Worm (Caenorhabditis elegans) whole organism, L1 larva: ENCODE data around the gene Y45F10D.7.

Experiments used
- C34B4.2 ChIP-seq: sonication (generic microtip); optimal IDR thresholded peaks from 2 replicates; lab custom pipeline; 2017; ENCODE audit warnings: mild to moderate bottlenecking, missing genetic modification characterization, missing compliant biosample characterization
- F16B12.6 ChIP-seq: fragments of 150-350 bp; optimal IDR thresholded peaks from 2 replicates; lab custom pipeline; 2014; ENCODE audit warnings: missing biosample characterization, missing genetic modification characterization
- alr-1 ChIP-seq: fragments of 200-800 bp; sonication (Bioruptor generic); optimal IDR thresholded peaks from 2 replicates; lab custom pipeline; 2018; ENCODE audit warnings: borderline replicate concordance, mild to moderate bottlenecking, missing genetic modification characterization, missing compliant biosample characterization
- aly-2 ChIP-seq: fragments of 150-350 bp; optimal IDR thresholded peaks from 2 replicates; lab custom pipeline; 2014; ENCODE audit warnings: missing biosample characterization, missing genetic modification characterization
- ama-1 ChIP-seq: fragments of 150-350 bp; optimal IDR thresholded peaks from 2 replicates; lab custom pipeline; 2014
- blmp-1 ChIP-seq: fragments of 150-350 bp; optimal IDR thresholded peaks from 2 replicates; lab custom pipeline; 2014; ENCODE audit warnings: missing biosample characterization, missing genetic modification characterization
- ceh-63 ChIP-seq: fragments of 200-800 bp; sonication (Bioruptor generic); optimal IDR thresholded peaks from 2 replicates; lab custom pipeline; 2018; ENCODE audit warnings: mild to moderate bottlenecking, missing genetic modification characterization, missing compliant biosample characterization
- ces-1 ChIP-seq: fragments of 150-350 bp; optimal IDR thresholded peaks from 2 replicates; lab custom pipeline; 2014; ENCODE audit warnings: missing biosample characterization, missing genetic modification reagents, missing genetic modification characterization
- efl-1 ChIP-seq, 4 experiments: fragments of 150-350 bp; optimal IDR thresholded peaks in 3 of 4; peaks in 1 of 4; 1 replicate in 1 of 4; 2 replicates in 3 of 4; lab custom pipeline; 2014; ENCODE audit warnings: missing biosample characterization in 2 of 4, missing genetic modification characterization in 2 of 4, missing genetic modification reagents in 2 of 4
- egl-13 ChIP-seq: sonication (generic microtip); optimal IDR thresholded peaks from 2 replicates; lab custom pipeline; 2016; ENCODE audit warnings: missing genotype, missing genetic modification reagents, missing genetic modification characterization, missing compliant biosample characterization
- elt-3 ChIP-seq, 6 experiments: fragments of 150-350 bp in 1 of 6; sonication (generic microtip); optimal IDR thresholded peaks; 2 replicates each; lab custom pipeline; 2017 to 2018; ENCODE audit warnings: missing biosample characterization in 6 of 6, missing genetic modification characterization in 6 of 6, inconsistent platforms in 1 of 6
- ets-5 ChIP-seq: fragments of 200-800 bp; sonication (Bioruptor generic); IDR thresholded peaks from 2 replicates; pipeline ENCODE4 v1.3.6; 2022; ENCODE audit warnings: missing genetic modification characterization, missing compliant biosample characterization
- fkh-4 ChIP-seq: sonication (generic microtip); optimal IDR thresholded peaks from 2 replicates; lab custom pipeline; 2016; ENCODE audit warnings: missing compliant biosample characterization, missing genetic modification characterization, borderline replicate concordance
- fkh-8 ChIP-seq: sonication (generic microtip); optimal IDR thresholded peaks from 2 replicates; lab custom pipeline; 2016; ENCODE audit warnings: mild to moderate bottlenecking, missing genetic modification characterization, missing compliant biosample characterization
- hlh-4 ChIP-seq: sonication (generic microtip); optimal IDR thresholded peaks from 2 replicates; lab custom pipeline; 2016; ENCODE audit warnings: mild to moderate bottlenecking, missing genetic modification characterization, missing compliant biosample characterization
- jun-1 ChIP-seq: fragments of 150-350 bp; optimal IDR thresholded peaks from 2 replicates; lab custom pipeline; 2014; ENCODE audit warnings: missing biosample characterization, missing genetic modification reagents, missing genetic modification characterization
- lin-14 ChIP-seq: fragments of 200-800 bp; sonication (Bioruptor generic); optimal IDR thresholded peaks from 2 replicates; lab custom pipeline; 2018; ENCODE audit warnings: mild to moderate bottlenecking, missing genetic modification characterization, moderate library complexity, missing compliant biosample characterization
- lin-15B ChIP-seq: fragments of 150-350 bp; sonication (generic microtip); optimal IDR thresholded peaks from 3 replicates; lab custom pipeline; 2014; ENCODE audit warnings: missing biosample characterization, missing genetic modification characterization
- lin-35 ChIP-seq, 2 experiments: fragments of 150-350 bp; optimal IDR thresholded peaks; 2 replicates each; lab custom pipeline; 2014; ENCODE audit warnings: missing biosample characterization in 2 of 2, missing genetic modification characterization in 2 of 2, missing genetic modification reagents in 2 of 2
- lin-39 ChIP-seq: fragments of 150-350 bp; optimal IDR thresholded peaks from 2 replicates; lab custom pipeline; 2014; ENCODE audit warnings: missing biosample characterization, missing genetic modification reagents, missing genetic modification characterization
- lir-3 ChIP-seq: sonication (generic microtip); optimal IDR thresholded peaks from 2 replicates; lab custom pipeline; 2016; ENCODE audit warnings: mild to moderate bottlenecking, missing genetic modification characterization, moderate library complexity, missing compliant biosample characterization; ENCODE audit not compliant: poor library complexity
- lsy-2 ChIP-seq, 2 experiments: fragments of 150-350 bp; optimal IDR thresholded peaks; 2 replicates each; lab custom pipeline; 2014; ENCODE audit warnings: missing biosample characterization in 2 of 2, missing genetic modification characterization in 2 of 2
- mab-9 ChIP-seq: fragments of 200-800 bp; sonication (Bioruptor generic); IDR thresholded peaks from 2 replicates; pipeline ENCODE4 v1.3.6; 2022; ENCODE audit warnings: missing genetic modification reagents, missing genetic modification characterization, missing compliant biosample characterization
- mep-1 ChIP-seq: fragments of 150-350 bp; optimal IDR thresholded peaks from 2 replicates; lab custom pipeline; 2014; ENCODE audit warnings: missing biosample characterization, missing genetic modification characterization
- nhr-11 ChIP-seq: fragments of 150-350 bp; optimal IDR thresholded peaks from 2 replicates; lab custom pipeline; 2014; ENCODE audit warnings: missing biosample characterization, missing genetic modification characterization
- nhr-12 ChIP-seq: sonication (generic microtip); optimal IDR thresholded peaks from 2 replicates; lab custom pipeline; 2017; ENCODE audit warnings: missing biosample characterization, missing genetic modification characterization
- nhr-19 ChIP-seq: fragments of 200-800 bp; sonication (Bioruptor generic); conservative IDR thresholded peaks from 2 replicates; pipeline ENCODE4 v1.3.6; 2022; ENCODE audit warnings: missing genetic modification characterization, missing compliant biosample characterization
- nhr-20 ChIP-seq: sonication (generic microtip); optimal IDR thresholded peaks from 2 replicates; lab custom pipeline; 2016; ENCODE audit warnings: mild to moderate bottlenecking, missing genetic modification characterization, missing compliant biosample characterization
- nhr-237 ChIP-seq: fragments of 150-350 bp; optimal IDR thresholded peaks from 2 replicates; lab custom pipeline; 2014; ENCODE audit warnings: missing biosample characterization, missing genetic modification characterization
- nhr-47 ChIP-seq: sonication (generic microtip); optimal IDR thresholded peaks from 2 replicates; lab custom pipeline; 2016; ENCODE audit warnings: mild to moderate bottlenecking, missing genetic modification characterization, moderate library complexity, missing compliant biosample characterization
- nhr-76 ChIP-seq: sonication (generic microtip); optimal IDR thresholded peaks from 2 replicates; lab custom pipeline; 2017; ENCODE audit warnings: missing biosample characterization, missing genetic modification characterization
- nhr-77 ChIP-seq: fragments of 150-350 bp; optimal IDR thresholded peaks from 2 replicates; lab custom pipeline; 2014; ENCODE audit warnings: missing biosample characterization, missing genetic modification characterization
- nhr-84 ChIP-seq: sonication (generic microtip); optimal IDR thresholded peaks from 2 replicates; lab custom pipeline; 2017; ENCODE audit warnings: missing biosample characterization, missing genetic modification characterization
- pqm-1 ChIP-seq: sonication (generic microtip); optimal IDR thresholded peaks from 3 replicates; lab custom pipeline; 2017; ENCODE audit warnings: missing biosample characterization, missing genetic modification characterization
- snpc-4 ChIP-seq: fragments of 150-350 bp; optimal IDR thresholded peaks from 2 replicates; lab custom pipeline; 2014; ENCODE audit warnings: missing biosample characterization, missing genetic modification characterization
- sox-4 ChIP-seq: sonication (generic microtip); optimal IDR thresholded peaks from 2 replicates; lab custom pipeline; 2016; ENCODE audit warnings: missing genetic modification characterization, missing compliant biosample characterization
- sptf-1 ChIP-seq: fragments of 150-350 bp; optimal IDR thresholded peaks from 2 replicates; lab custom pipeline; 2014; ENCODE audit warnings: missing biosample characterization, missing genetic modification characterization
- sup-37 ChIP-seq: fragments of 200-800 bp; sonication (Bioruptor generic); optimal IDR thresholded peaks from 2 replicates; lab custom pipeline; 2018; ENCODE audit warnings: mild to moderate bottlenecking, missing genetic modification characterization, missing compliant biosample characterization
- swsn-7 ChIP-seq: sonication (generic microtip); optimal IDR thresholded peaks from 2 replicates; lab custom pipeline; 2016; ENCODE audit warnings: missing genetic modification characterization, missing compliant biosample characterization
- tlp-1 ChIP-seq: fragments of 150-350 bp; optimal IDR thresholded peaks from 2 replicates; lab custom pipeline; 2014; ENCODE audit warnings: missing biosample characterization, missing genetic modification characterization
- unc-130 ChIP-seq: fragments of 150-350 bp; optimal IDR thresholded peaks from 2 replicates; lab custom pipeline; 2017; ENCODE audit warnings: missing biosample characterization, missing genetic modification characterization, inconsistent platforms
- unc-30 ChIP-seq: sonication (generic microtip); optimal IDR thresholded peaks from 2 replicates; lab custom pipeline; 2017; ENCODE audit warnings: missing biosample characterization, missing genetic modification characterization
- unc-62 ChIP-seq: fragments of 150-350 bp; optimal IDR thresholded peaks from 2 replicates; lab custom pipeline; 2014; ENCODE audit warnings: missing biosample characterization, missing genetic modification reagents, missing genetic modification characterization
- vab-15 ChIP-seq: sonication (generic microtip); optimal IDR thresholded peaks from 2 replicates; lab custom pipeline; 2017; ENCODE audit warnings: missing genotype, mild to moderate bottlenecking, missing genetic modification characterization, missing compliant biosample characterization
- ztf-4 ChIP-seq: fragments of 150-350 bp; optimal IDR thresholded peaks from 2 replicates; lab custom pipeline; 2014; ENCODE audit warnings: missing biosample characterization, missing genetic modification characterization

Gene Y45F10D.7

DNA sequence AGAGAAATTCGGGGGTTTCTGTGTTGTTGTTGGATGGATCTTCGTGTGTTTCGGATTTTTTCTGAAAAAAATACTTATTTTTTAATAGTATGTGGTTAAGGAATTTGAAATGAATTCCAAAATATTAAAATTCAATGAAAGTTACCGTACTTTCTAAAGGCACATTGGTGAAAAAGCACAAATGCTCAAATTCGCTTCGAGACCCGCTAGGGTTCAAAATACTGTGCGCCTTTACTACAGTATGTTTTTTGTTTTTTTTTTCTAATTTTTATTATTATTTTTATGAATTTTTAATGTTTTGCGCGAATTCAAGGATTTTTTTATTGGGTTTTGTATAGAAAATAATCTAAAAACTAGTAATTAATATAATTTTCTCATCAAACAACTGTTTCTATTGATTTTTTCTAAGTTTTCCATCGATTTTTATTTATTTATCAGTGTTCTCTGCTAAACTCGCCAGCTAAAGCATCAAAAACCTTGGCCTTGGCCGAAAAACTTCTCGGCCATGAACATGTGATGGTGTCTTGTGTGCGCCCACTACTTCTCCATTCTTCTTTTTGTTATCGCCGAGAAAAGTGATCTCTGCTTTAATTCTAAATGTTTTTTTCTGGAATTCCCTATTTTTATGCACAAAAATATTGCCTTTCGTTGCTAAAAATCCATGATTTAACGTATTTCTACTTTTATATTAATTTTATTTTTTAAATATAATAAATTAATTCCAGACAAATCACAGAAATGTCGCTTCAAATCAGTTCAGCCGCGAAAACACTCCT is 5.3 kb upstream of the Y45F10D.7 start, which contains the start of gene iscu-1 (continued):
- TF ChIP-seq tlp-1 (tag; lab: Kevin White, UChicago) (no peak), mep-1 (peak; percentile 48), nhr-76 (tag; lab: Kevin White, UChicago) (no peak), jun-1 (no peak), alr-1 (tag; lab: Kevin White, UChicago) (no peak), swsn-7 (tag; lab: Kevin White, UChicago) (no peak), unc-62 (no peak), lin-14 (GFP tag; lab: Kevin White, UChicago) (peak; percentile 64), ces-1 (GFP tag; lab: Kevin White, UChicago) (no peak), lsy-2 (tag; optimal IDR thresholded peaks at IDR 0.05; lab: Kevin White, UChicago) (peak; percentile 60 to 73), hlh-4 (no peak), lin-35 (GFP tag; optimal IDR thresholded peaks at IDR 0.05; lab: Kevin White, UChicago) (peak; percentile 40 to 59), mab-9 (no peak), ztf-4 (tag; lab: Kevin White, UChicago) (no peak), nhr-84 (no peak), snpc-4 (no peak), ets-5 (GFP tag; lab: Robert Waterston, UW) (no peak), F16B12.6 (tag; lab: Kevin White, UChicago) (peak; percentile 33), lir-3 (tag; lab: Kevin White, UChicago) (peak; percentile 77), nhr-12 (tag; lab: Kevin White, UChicago) (no peak), blmp-1 (tag; lab: Kevin White, UChicago) (no peak), nhr-237 (tag; lab: Kevin White, UChicago) (no peak), nhr-19 (GFP tag; lab: Robert Waterston, UW) (no peak), fkh-8 (peak; percentile 34), efl-1 (optimal IDR thresholded peaks at IDR 0.05; lab: Kevin White, UChicago) (peak; percentile 34 to 40), efl-1 (GFP tag; optimal IDR thresholded peaks at IDR 0.05 in 1 of 2; lab: Kevin White, UChicago) (peak; percentile 50 to 88), lin-39 (tag; lab: Kevin White, UChicago) (no peak), unc-30 (tag; lab: Kevin White, UChicago) (no peak), nhr-47 (tag; lab: Kevin White, UChicago) (peak; percentile 49), vab-15 (no peak), egl-13 (tag; lab: Kevin White, UChicago) (peak; percentile 16), nhr-77 (tag; lab: Kevin White, UChicago) (no peak), aly-2 (tag; lab: Kevin White, UChicago) (no peak), pqm-1 (tag; lab: Kevin White, UChicago) (no peak), nhr-20 (tag; lab: Kevin White, UChicago) (peak; percentile 44), lin-15B (tag; lab: Kevin White, UChicago) (peak; percentile 36), sup-37 (GFP tag; lab: Kevin White, UChicago) (no peak), C34B4.2 (tag; lab: Kevin White, UChicago) (no peak), fkh-4 (peak; percentile 44), sox-4 (no peak), nhr-11 (no peak), elt-3 (tag; optimal IDR thresholded peaks at IDR 0.05; lab: Kevin White, UChicago) (peak in 1 of 6 experiments; percentile 13), ceh-63 (no peak), unc-130 (tag; lab: Kevin White, UChicago) (peak; percentile 1), sptf-1 (no peak), ama-1 (no peak)
